Worm (Caenorhabditis elegans): ENCODE measurements around the gene M03A1.3.
A peak's percentile ranks its signal among the peaks of the same experiment; 100 is the strongest.

The M03A1.3 gene

DNA sequence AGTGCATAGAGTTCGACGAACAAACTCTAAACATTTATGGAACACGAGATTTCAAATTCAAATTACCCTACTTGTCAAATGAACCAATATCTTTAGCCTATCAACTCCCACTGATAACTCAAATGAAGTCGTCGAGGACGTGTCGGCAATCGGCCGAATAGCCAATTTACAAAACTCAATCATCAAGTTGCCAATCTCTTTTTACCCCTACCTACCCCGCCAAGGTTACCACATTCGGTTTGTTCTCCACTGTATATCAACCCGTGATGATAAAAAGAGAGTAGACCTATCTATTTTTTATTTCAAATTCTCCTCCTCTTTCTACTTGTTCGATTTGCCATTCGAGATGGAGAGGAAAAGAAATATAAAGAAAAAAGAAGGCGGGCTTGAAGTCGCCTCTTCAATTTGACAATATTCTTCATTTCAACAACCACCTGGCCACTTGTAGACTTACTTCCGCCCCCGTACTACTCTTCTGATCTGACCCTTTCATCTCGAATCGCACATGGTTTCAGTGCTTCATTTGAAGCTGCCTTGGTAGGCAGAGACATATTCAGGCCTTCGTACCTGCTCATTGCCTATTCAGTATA is 7.5 kb upstream of the M03A1.3 start:
- TF ChIP-seq aly-2 (tag; optimal IDR thresholded peaks at IDR 0.05) (no peak), egl-5 (tag; optimal IDR thresholded peaks at IDR 0.05) (no peak), nhr-77 (tag; optimal IDR thresholded peaks at IDR 0.05) (no peak), ama-1 (optimal IDR thresholded peaks at IDR 0.05) (no peak), hmg-11 (tag; optimal IDR thresholded peaks at IDR 0.05) (no peak), unc-62 (GFP tag; optimal IDR thresholded peaks at IDR 0.05) (no peak), egl-27 (tag; optimal IDR thresholded peaks at IDR 0.05) (no peak), mdl-1 (tag; optimal IDR thresholded peaks at IDR 0.05) (no peak), sea-2 (GFP tag; optimal IDR thresholded peaks at IDR 0.05) (no peak)

DNA sequence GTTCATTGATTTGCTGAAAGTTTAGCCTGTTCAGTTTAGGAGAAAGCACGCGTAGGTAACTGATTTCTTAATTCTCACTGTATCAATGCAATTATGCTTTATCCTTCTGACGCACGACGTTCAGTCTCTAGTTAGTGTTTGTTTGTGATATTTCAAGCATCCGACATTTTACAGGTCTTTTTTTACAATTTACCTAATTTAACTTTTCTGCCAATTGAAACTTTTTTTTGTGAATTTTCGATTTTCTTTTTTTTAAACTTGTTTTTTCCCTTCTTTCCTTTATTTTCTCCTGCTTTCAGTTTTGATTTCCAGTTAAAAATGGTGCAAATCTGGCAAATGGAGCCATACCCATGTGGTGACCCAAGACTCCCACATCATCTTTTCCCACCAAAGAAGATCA is 6.8 kb upstream of the M03A1.3 start, which contains the start of gene K07E1.1:
K07E1.1 (plus strand) TSS at position 301 of the 400 bp plus-strand sequence.
- no peak for TF ChIP-seq elt-2 (tag; optimal IDR thresholded peaks at IDR 0.05)
- no peak for TF ChIP-seq nfya-1 (tag; optimal IDR thresholded peaks at IDR 0.05; ENCODE audit: insufficient read depth)
- TF ChIP-seq lin-15B (tag; optimal IDR thresholded peaks at IDR 0.05), result no peak
- TF ChIP-seq nhr-12 (tag; optimal IDR thresholded peaks at IDR 0.05), result no peak
- TF ChIP-seq eor-1 (tag; optimal IDR thresholded peaks at IDR 0.05), result no peak

DNA sequence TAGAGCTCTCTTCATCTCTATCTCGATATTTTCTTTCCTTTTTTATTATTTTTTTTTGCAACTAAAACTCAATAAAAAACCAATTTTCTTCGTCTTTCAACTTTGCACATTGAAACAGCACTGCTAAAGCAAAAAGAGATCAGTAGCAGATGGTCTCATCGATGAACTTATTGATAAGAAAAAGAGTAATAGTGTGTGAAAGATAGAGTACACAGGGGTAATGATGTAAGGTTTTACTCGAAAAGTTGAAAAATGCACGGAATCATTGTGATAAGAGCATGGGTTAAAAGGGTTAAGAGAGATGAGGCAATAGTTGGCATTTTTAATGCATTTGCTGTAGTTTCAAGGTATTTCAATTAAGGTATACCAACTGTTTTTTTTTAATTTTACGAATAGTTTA is 5.5 kb upstream of the M03A1.3 start:
- no peak for TF ChIP-seq fkh-10 (GFP tag; optimal IDR thresholded peaks at IDR 0.05)
- no peak for TF ChIP-seq zag-1 (tag; optimal IDR thresholded peaks at IDR 0.05)
- TF ChIP-seq ceh-16 (tag; optimal IDR thresholded peaks at IDR 0.05), result no peak
- peak; percentile 83 for TF ChIP-seq pqm-1 (tag; optimal IDR thresholded peaks at IDR 0.05)
- TF ChIP-seq elt-2 (tag; optimal IDR thresholded peaks at IDR 0.05), result peak; percentile 76
- no peak for TF ChIP-seq elt-1 (tag; optimal IDR thresholded peaks at IDR 0.05)
- TF ChIP-seq ztf-4 (tag; optimal IDR thresholded peaks at IDR 0.05), result peak; percentile 38

DNA sequence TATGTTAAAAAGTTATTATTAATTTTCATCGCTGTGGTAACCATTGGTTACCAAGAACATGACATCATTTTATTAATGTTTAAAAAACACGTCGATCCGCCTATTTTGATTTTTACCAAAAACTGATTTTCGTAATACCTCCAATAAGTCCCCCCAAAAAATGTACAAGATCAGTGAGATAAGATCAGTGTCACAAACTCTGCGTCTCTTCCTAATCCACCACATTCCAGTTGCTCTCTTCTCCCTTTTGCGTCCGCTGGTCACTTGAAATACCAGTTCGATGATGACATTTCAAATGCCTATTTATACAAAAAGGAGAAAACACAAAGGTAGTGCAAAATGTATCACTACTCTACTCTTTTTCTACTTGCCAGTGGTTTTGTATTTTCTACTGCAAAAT is 2.5 kb downstream of the M03A1.3 start, which contains the start of gene M03A1.8:
M03A1.8 (plus strand) TSS at position 269 of the 400 bp plus-strand sequence.
- TF ChIP-seq nhr-43 (tag; optimal IDR thresholded peaks at IDR 0.05; ENCODE audit: poor library complexity, severe bottlenecking) (peak; percentile 1), ama-1 (optimal IDR thresholded peaks at IDR 0.05) (no peak), elt-1 (tag; optimal IDR thresholded peaks at IDR 0.05) (peak; percentile 1), lsy-12 (tag; optimal IDR thresholded peaks at IDR 0.05) (peak; percentile 40), nhr-23 (tag; optimal IDR thresholded peaks at IDR 0.05) (peak; percentile 34), nhr-76 (tag; optimal IDR thresholded peaks at IDR 0.05) (no peak)

DNA sequence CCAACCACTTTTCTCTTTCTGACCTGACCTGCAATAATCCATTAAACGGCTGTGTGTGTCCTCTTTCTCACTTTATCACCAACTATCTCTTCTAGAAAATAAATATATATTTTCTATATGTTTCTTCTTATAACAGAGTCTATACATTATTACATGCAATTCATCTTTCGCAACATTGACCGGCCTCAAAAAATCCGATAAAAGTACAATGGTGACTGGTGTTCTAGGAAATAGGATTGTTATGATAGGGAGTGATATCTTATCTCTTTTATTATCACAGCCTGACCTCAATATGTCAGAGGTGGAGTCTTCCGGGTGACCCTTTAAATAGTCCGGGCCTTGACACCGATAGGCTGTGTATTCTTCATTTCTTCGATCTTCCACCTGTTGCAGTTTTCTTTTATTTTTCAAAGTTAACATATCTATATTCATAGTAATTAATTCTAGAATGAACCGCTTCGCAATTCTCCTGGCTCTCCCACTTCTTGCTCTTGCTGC is 5.0 kb downstream of the M03A1.3 start, which contains the start of gene dao-2:
dao-2 (plus strand) TSS at position 448 of the 498 bp plus-strand sequence.
- no peak for TF ChIP-seq sea-2 (GFP tag; optimal IDR thresholded peaks at IDR 0.05)
- TF ChIP-seq lsy-12 (tag; optimal IDR thresholded peaks at IDR 0.05), result peak; percentile 21
- TF ChIP-seq eor-1 (tag; optimal IDR thresholded peaks at IDR 0.05), result no peak
- peak; percentile 98 for TF ChIP-seq nhr-23 (tag; optimal IDR thresholded peaks at IDR 0.05)
- no peak for TF ChIP-seq ceh-28 (tag; optimal IDR thresholded peaks at IDR 0.05)
- no peak for TF ChIP-seq tbx-2 (tag; optimal IDR thresholded peaks at IDR 0.05)
- no peak for TF ChIP-seq fos-1 (tag; optimal IDR thresholded peaks at IDR 0.05)
- TF ChIP-seq elt-3 (tag; optimal IDR thresholded peaks at IDR 0.05), result peak in 2 of 3 experiments; percentile 56 to 75

DNA sequence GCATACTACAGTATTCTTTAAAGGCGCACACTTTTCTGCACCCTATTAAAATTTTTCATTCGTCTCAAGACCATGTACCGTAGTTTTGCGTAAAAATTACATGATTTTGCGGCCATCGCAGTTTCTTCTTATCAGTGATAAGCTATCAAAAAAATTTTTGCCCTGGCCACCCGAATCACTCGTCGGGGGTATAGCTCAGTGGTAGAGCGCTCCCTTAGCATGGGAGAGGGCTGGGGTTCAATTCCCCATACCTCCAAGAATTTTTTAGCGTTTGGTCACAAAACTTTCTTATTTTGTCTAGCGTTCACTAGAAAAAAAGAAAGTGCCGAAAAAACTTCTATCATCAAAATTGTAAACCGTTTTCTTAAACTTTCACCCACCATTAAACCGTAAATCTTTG is 7.6 kb downstream of the M03A1.3 start:
- TF ChIP-seq elt-2 (tag; optimal IDR thresholded peaks at IDR 0.05) (peak; percentile 58), ztf-11 (tag; optimal IDR thresholded peaks at IDR 0.05) (no peak), R02D3.7 (tag; optimal IDR thresholded peaks at IDR 0.05) (no peak), elt-3 (tag; optimal IDR thresholded peaks at IDR 0.05) (no peak), lsy-12 (tag; optimal IDR thresholded peaks at IDR 0.05) (peak; percentile 24)
